Fruit fly (Drosophila melanogaster) whole organism, embryonic: ENCODE data around the gene mRpS26.

Source experiments
- Awh ChIP-seq: fragments of 200-800 bp; sonication (Bioruptor generic); IDR thresholded peaks from 2 replicates; pipeline ENCODE4, ENCODE4 v1.3.6; 2022; ENCODE audit warnings: missing biosample characterization, missing genetic modification characterization
- CG11085 ChIP-seq: fragments of 200-800 bp; sonication (Bioruptor generic); IDR thresholded peaks from 2 replicates; pipeline ENCODE4 v1.3.6; 2022; ENCODE audit warnings: missing biosample characterization, missing genetic modification characterization
- CG11093 ChIP-seq: fragments of 200-800 bp; sonication (Bioruptor generic); IDR thresholded peaks from 3 replicates; pipeline ENCODE4 v1.3.6; 2022; ENCODE audit warnings: missing biosample characterization, missing genetic modification characterization
- CG12391 ChIP-seq: fragments of 200-800 bp; sonication (Bioruptor generic); optimal IDR thresholded peaks from 3 replicates; lab custom pipeline; 2018; ENCODE audit warnings: missing biosample characterization, mild to moderate bottlenecking, missing genetic modification characterization, moderate library complexity
- CG1647 ChIP-seq: fragments of 200-800 bp; sonication (Bioruptor generic); optimal IDR thresholded peaks from 3 replicates; lab custom pipeline; 2016; ENCODE audit warnings: missing biosample characterization, missing genetic modification characterization
- CG17568 ChIP-seq: fragments of 200-800 bp; sonication (Bioruptor generic); optimal IDR thresholded peaks from 2 replicates; lab custom pipeline; 2018; ENCODE audit warnings: missing biosample characterization, mild to moderate bottlenecking, missing genetic modification characterization, moderate library complexity
- CG18764 ChIP-seq: fragments of 200-800 bp; sonication (Bioruptor generic); optimal IDR thresholded peaks from 3 replicates; lab custom pipeline; 2016; ENCODE audit warnings: missing biosample characterization, missing genetic modification characterization
- CG30020 ChIP-seq: fragments of 200-800 bp; optimal IDR thresholded peaks from 2 replicates; lab custom pipeline; 2019; ENCODE audit warnings: missing biosample characterization, mild to moderate bottlenecking, missing genetic modification characterization, moderate library complexity
- CG30403 ChIP-seq: fragments of 200-800 bp; sonication (Bioruptor generic); optimal IDR thresholded peaks from 3 replicates; lab custom pipeline; 2016; ENCODE audit warnings: missing biosample characterization, missing genetic modification characterization
- CG31224 ChIP-seq: fragments of 200-800 bp; sonication (Bioruptor generic); IDR thresholded peaks from 2 replicates; pipeline ENCODE4 v1.3.6; 2022; ENCODE audit warnings: missing biosample characterization, missing genetic modification characterization
- CG31441 ChIP-seq: fragments of 200-800 bp; sonication (Bioruptor generic); IDR thresholded peaks from 2 replicates; pipeline ENCODE4 v1.3.6; 2022; ENCODE audit warnings: missing biosample characterization, missing genetic modification characterization
- CG32532 ChIP-seq: fragments of 200-800 bp; sonication (Bioruptor generic); IDR thresholded peaks from 2 replicates; pipeline ENCODE4 v1.3.6; 2022; ENCODE audit warnings: missing biosample characterization, missing genetic modification characterization
- CG3281 ChIP-seq: fragments of 200-800 bp; sonication (Bioruptor generic); optimal IDR thresholded peaks from 3 replicates; lab custom pipeline; 2017; ENCODE audit warnings: missing biosample characterization, mild to moderate bottlenecking, missing genetic modification characterization
- CG42726 ChIP-seq: fragments of 200-800 bp; sonication (Bioruptor generic); IDR thresholded peaks from 2 replicates; pipeline ENCODE4 v1.3.6; 2022; ENCODE audit warnings: missing biosample characterization, missing genetic modification characterization; ENCODE audit not compliant: partially characterized antibody
- CG4820 ChIP-seq: fragments of 200-800 bp; sonication (Bioruptor generic); optimal IDR thresholded peaks from 3 replicates; lab custom pipeline; 2016; ENCODE audit warnings: missing biosample characterization, missing genetic modification characterization
- CG6175 ChIP-seq: fragments of 200-800 bp; sonication (Bioruptor generic); IDR thresholded peaks from 3 replicates; pipeline ENCODE4 v1.3.6; 2022; ENCODE audit warnings: missing biosample characterization, missing genetic modification characterization
- CG7372 ChIP-seq: fragments of 200-800 bp; sonication (Bioruptor generic); IDR thresholded peaks from 2 replicates; pipeline ENCODE4 v1.3.6; 2022; ENCODE audit warnings: missing biosample characterization, missing genetic modification characterization
- CG8089 ChIP-seq: fragments of 200-800 bp; sonication (Bioruptor generic); optimal IDR thresholded peaks from 3 replicates; lab custom pipeline; 2016; ENCODE audit warnings: missing biosample characterization, missing genetic modification characterization
- CG8478 ChIP-seq: fragments of >200 bp; optimal IDR thresholded peaks from 2 replicates; lab custom pipeline; 2018
- CrebB ChIP-seq: fragments of 200-800 bp; sonication (Bioruptor generic); optimal IDR thresholded peaks from 3 replicates; lab custom pipeline; 2018; ENCODE audit warnings: missing biosample characterization, mild to moderate bottlenecking, missing genetic modification characterization
- Dip2 ChIP-seq: fragments of 200-800 bp; sonication (Bioruptor generic); IDR thresholded peaks from 2 replicates; pipeline ENCODE4 v1.3.6; 2022; ENCODE audit warnings: missing biosample characterization, missing genetic modification characterization
- E2f1 ChIP-seq: fragments of 200-800 bp; sonication (Bioruptor generic); IDR thresholded peaks from 2 replicates; pipeline ENCODE4 v1.3.6; 2022; ENCODE audit warnings: missing biosample characterization, missing genetic modification characterization
- HHEX ChIP-seq: fragments of 200-800 bp; sonication (Bioruptor generic); optimal IDR thresholded peaks from 3 replicates; lab custom pipeline; 2017; ENCODE audit warnings: missing biosample characterization, mild to moderate bottlenecking, missing genetic modification characterization, missing genetic modification reagents
- HLH54F ChIP-seq: fragments of 200-800 bp; sonication (Bioruptor generic); optimal IDR thresholded peaks from 3 replicates; lab custom pipeline; 2016; ENCODE audit warnings: missing biosample characterization, missing genetic modification characterization
- Kr ChIP-seq: fragments of 200-800 bp; sonication (Bioruptor generic); optimal IDR thresholded peaks from 2 replicates; lab custom pipeline; 2017; ENCODE audit warnings: missing biosample characterization, mild to moderate bottlenecking, missing genetic modification characterization
- Tbp ChIP-seq: fragments of >200 bp; optimal IDR thresholded peaks from 2 replicates; lab custom pipeline; 2018; ENCODE audit warnings: missing biosample characterization, missing genetic modification characterization
- abd-A ChIP-seq: fragments of 200-800 bp; sonication (Bioruptor generic); optimal IDR thresholded peaks from 3 replicates; lab custom pipeline; 2019; ENCODE audit warnings: missing biosample characterization, mild to moderate bottlenecking, missing genetic modification characterization, moderate library complexity
- bcd ChIP-seq: fragments of 200-800 bp; sonication (Bioruptor generic); optimal IDR thresholded peaks from 2 replicates; lab custom pipeline; 2017; ENCODE audit warnings: missing biosample characterization, mild to moderate bottlenecking, missing genetic modification characterization
- bsh ChIP-seq, 2 experiments: fragments of 200-800 bp; sonication (Bioruptor generic); optimal IDR thresholded peaks; 2 replicates each; lab custom pipeline; 2017 to 2018; ENCODE audit warnings: mild to moderate bottlenecking in 2 of 2, missing biosample characterization in 2 of 2, missing genetic modification characterization in 2 of 2, moderate library complexity in 1 of 2
- btn ChIP-seq: fragments of 200-800 bp; sonication (Bioruptor generic); optimal IDR thresholded peaks from 2 replicates; lab custom pipeline; 2016; ENCODE audit warnings: missing biosample characterization, missing genetic modification characterization
- cato ChIP-seq: fragments of 200-800 bp; sonication (Bioruptor generic); optimal IDR thresholded peaks from 2 replicates; lab custom pipeline; 2016; ENCODE audit warnings: missing biosample characterization, missing genetic modification characterization, borderline replicate concordance
- chif ChIP-seq, 2 experiments: fragments of 200-800 bp; sonication (Bioruptor generic); optimal IDR thresholded peaks; 3 replicates each; lab custom pipeline; 2016; ENCODE audit warnings: missing biosample characterization in 2 of 2, missing genetic modification characterization in 2 of 2
- crol ChIP-seq: fragments of 200-800 bp; sonication (Bioruptor generic); IDR thresholded peaks from 2 replicates; pipeline ENCODE4 v1.3.6; 2022; ENCODE audit warnings: missing biosample characterization, missing genetic modification characterization
- cwo ChIP-seq: fragments of 200-800 bp; sonication (Bioruptor generic); optimal IDR thresholded peaks from 3 replicates; lab custom pipeline; 2017; ENCODE audit warnings: missing biosample characterization, missing genetic modification characterization, mild to moderate bottlenecking, moderate library complexity, missing genetic modification reagents
- disco-r ChIP-seq: fragments of 200-800 bp; sonication (Bioruptor generic); optimal IDR thresholded peaks from 2 replicates; lab custom pipeline; 2016; ENCODE audit warnings: missing biosample characterization, missing genetic modification characterization
- dmrt99B ChIP-seq: fragments of 200-800 bp; sonication (Bioruptor generic); optimal IDR thresholded peaks from 2 replicates; lab custom pipeline; 2018; ENCODE audit warnings: missing biosample characterization, mild to moderate bottlenecking, missing genetic modification characterization, moderate library complexity
- her ChIP-seq: fragments of 200-800 bp; sonication (Bioruptor generic); optimal IDR thresholded peaks from 2 replicates; lab custom pipeline; 2016; ENCODE audit warnings: missing biosample characterization, missing genetic modification characterization
- insv ChIP-seq, 2 experiments: fragments of 200-800 bp; sonication (Bioruptor generic); optimal IDR thresholded peaks; 3 replicates each; lab custom pipeline; 2016 to 2018; ENCODE audit warnings: missing biosample characterization in 2 of 2, missing genetic modification characterization in 2 of 2
- pzg ChIP-seq: fragments of 200-800 bp; sonication (Bioruptor generic); optimal IDR thresholded peaks from 3 replicates; lab custom pipeline; 2018; ENCODE audit warnings: missing biosample characterization, mild to moderate bottlenecking, missing genetic modification characterization, moderate library complexity
- repo ChIP-seq: fragments of 200-800 bp; sonication (Bioruptor generic); optimal IDR thresholded peaks from 2 replicates; lab custom pipeline; 2016; ENCODE audit warnings: missing biosample characterization, missing genetic modification characterization
- scrt ChIP-seq: fragments of 200-800 bp; sonication (Bioruptor generic); optimal IDR thresholded peaks from 2 replicates; lab custom pipeline; 2018; ENCODE audit warnings: missing biosample characterization, mild to moderate bottlenecking, missing genetic modification characterization, moderate library complexity
- sens-2 ChIP-seq: fragments of 200-800 bp; sonication (Bioruptor generic); IDR thresholded peaks from 2 replicates; pipeline ENCODE4 v1.3.6; 2022; ENCODE audit warnings: missing biosample characterization, missing genetic modification characterization
- sima ChIP-seq: fragments of 200-800 bp; sonication (Bioruptor generic); optimal IDR thresholded peaks from 2 replicates; lab custom pipeline; 2016; ENCODE audit warnings: missing biosample characterization, missing genetic modification characterization
- slp2 ChIP-seq: fragments of 200-800 bp; sonication (Bioruptor generic); optimal IDR thresholded peaks from 2 replicates; lab custom pipeline; 2016; ENCODE audit warnings: missing biosample characterization, missing genetic modification characterization
- ttk ChIP-seq: fragments of 200-800 bp; sonication (Bioruptor generic); IDR thresholded peaks from 2 replicates; pipeline ENCODE4 v2.1.2; 2022; ENCODE audit warnings: missing biosample characterization, missing genetic modification characterization

The mRpS26 gene

DNA sequence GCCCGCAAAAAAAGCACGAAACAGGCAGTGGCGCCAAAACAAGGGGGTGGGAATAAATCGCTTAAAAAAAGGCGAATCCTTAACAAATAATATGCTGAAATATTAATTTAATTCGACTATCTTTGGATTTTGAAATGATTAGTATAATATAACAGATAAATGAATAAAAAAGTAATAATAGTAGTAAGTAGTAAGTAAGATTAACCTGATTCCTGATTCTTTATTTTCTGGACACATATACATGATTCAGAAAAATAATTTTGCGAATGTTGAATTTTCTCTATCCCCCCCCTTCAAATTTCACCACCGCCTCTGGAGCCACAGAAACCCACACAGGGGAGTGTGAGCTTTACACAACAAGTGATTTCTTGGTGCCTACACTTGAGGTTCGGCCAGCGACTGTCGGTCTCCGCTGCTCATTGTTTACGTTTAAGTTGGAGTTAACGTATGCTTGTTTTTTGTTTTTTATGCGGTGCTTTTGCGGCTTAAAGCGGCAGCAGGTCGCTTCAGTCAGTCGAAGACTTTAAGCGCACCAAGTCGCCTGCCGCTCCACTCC is 42.1 kb downstream of the mRpS26 start, which contains the start of gene CG7330 (continued):
- TF ChIP-seq CG30020 (peak; percentile 66), pzg (GFP tag; lab: Kevin White, UChicago) (no peak), CG4820 (GFP tag; lab: Kevin White, UChicago) (peak; percentile 85), scrt (GFP tag; lab: Kevin White, UChicago) (peak; percentile 89), chif (GFP tag; optimal IDR thresholded peaks at IDR 0.05; lab: Kevin White, UChicago) (peak; percentile 46 to 49), Awh (peak; percentile 75), CG17568 (peak; percentile 72), cwo (GFP tag; lab: Kevin White, UChicago) (peak; percentile 92), disco-r (GFP tag; lab: Kevin White, UChicago) (no peak), CG6175 (GFP tag; lab: Robert Waterston, UW) (no peak; the same call in 2 of the 3 replicates), CG11085 (GFP tag; lab: Robert Waterston, UW) (0 out of 2 replicates have a peak, but pooled peaks have one; percentile 24), insv (GFP tag; optimal IDR thresholded peaks at IDR 0.05; lab: Kevin White, UChicago) (peak in 1 of 2 experiments; percentile 55), Tbp (GFP tag; lab: Kevin White, UChicago) (no peak), abd-A (tag; lab: Kevin White, UChicago) (no peak), dmrt99B (tag; lab: Kevin White, UChicago) (peak; percentile 99), Dip2 (GFP tag; lab: Robert Waterston, UW) (no peak), btn (GFP tag; lab: Kevin White, UChicago) (no peak), CG18764 (GFP tag; lab: Kevin White, UChicago) (peak; percentile 73), CG31224 (peak; percentile 50), CG7372 (GFP tag; lab: Robert Waterston, UW) (peak; percentile 85; the same call in 1 of the 2 replicates), CG11093 (GFP tag; lab: Robert Waterston, UW) (peak; percentile 87), CG30403 (peak; percentile 96), slp2 (GFP tag; lab: Kevin White, UChicago) (peak; percentile 14), CG8478 (lab: Kevin White, UChicago) (no peak), bcd (GFP tag; lab: Kevin White, UChicago) (peak; percentile 91), CG1647 (GFP tag; lab: Kevin White, UChicago) (peak; percentile 36), HLH54F (GFP tag; lab: Kevin White, UChicago) (peak; percentile 31), CG3281 (GFP tag; lab: Kevin White, UChicago) (peak; percentile 94), Kr (no peak), E2f1 (GFP tag; lab: Robert Waterston, UW) (peak; percentile 78), CG12391 (peak; percentile 92), cato (GFP tag; lab: Kevin White, UChicago) (peak; percentile 88), CrebB (tag; lab: Kevin White, UChicago) (peak; percentile 81), CG31441 (GFP tag; lab: Robert Waterston, UW) (peak; percentile 98), CG32532 (GFP tag; lab: Robert Waterston, UW) (peak; percentile 80), repo (GFP tag; lab: Kevin White, UChicago) (no peak), sens-2 (GFP tag; lab: Robert Waterston, UW) (peak; percentile 24; the same call in 1 of the 2 replicates), sima (GFP tag; lab: Kevin White, UChicago) (no peak), CG8089 (no peak), bsh (GFP tag; optimal IDR thresholded peaks at IDR 0.05; lab: Kevin White, UChicago) (peak; percentile 24 to 72), crol (no peak), ttk (peak; percentile 91), HHEX (GFP tag; lab: Kevin White, UChicago) (peak; percentile 91), CG42726 (GFP tag; lab: Robert Waterston, UW) (no peak), her (GFP tag; lab: Kevin White, UChicago) (no peak)
